Worm (Caenorhabditis elegans) whole organism, L4/young adult: ENCODE data around the gene zipt-7.2.

Source experiments
- dao-5 ChIP-seq: sonication (generic microtip); optimal IDR thresholded peaks from 2 replicates; lab custom pipeline; 2016; ENCODE audit warnings: missing genotype, missing genetic modification characterization, moderate library complexity, missing compliant biosample characterization
- him-1 ChIP-seq: sonication (generic microtip); optimal IDR thresholded peaks from 2 replicates; lab custom pipeline; 2016; ENCODE audit warnings: missing genotype, missing genetic modification reagents, missing genetic modification characterization, missing compliant biosample characterization

- TF ChIP-seq him-1, result no peak
- TF ChIP-seq dao-5 (tag; lab: Kevin White, UChicago), result no peak
Observed at ce11 chrX:15509681-15510080, 2.0 kb upstream of the zipt-7.2 start, which contains the start of gene eat-20.
